Worm (Caenorhabditis elegans) whole organism, young adult: ENCODE data around the gene T01H3.2.
A peak's percentile ranks its signal among the peaks of the same experiment; 100 is the strongest.

ENCODE experiments used
- B0261.1 ChIP-seq: sonication (generic microtip); optimal IDR thresholded peaks from 2 replicates; lab custom pipeline; 2016; ENCODE audit warnings: mild to moderate bottlenecking, missing genetic modification characterization, moderate library complexity, missing compliant biosample characterization
- B0336.3 ChIP-seq: fragments of 200-800 bp; sonication (Bioruptor generic); IDR thresholded peaks from 2 replicates; pipeline ENCODE4 v1.3.6; 2022; ENCODE audit warnings: missing genetic modification characterization, missing compliant biosample characterization
- D2030.7 ChIP-seq: fragments of 200-800 bp; sonication (Bioruptor generic); IDR thresholded peaks from 2 replicates; pipeline ENCODE4 v1.3.6; 2022; ENCODE audit warnings: missing genetic modification reagents, missing genetic modification characterization, missing compliant biosample characterization
- F23B12.7 ChIP-seq: sonication (generic microtip); optimal IDR thresholded peaks from 2 replicates; lab custom pipeline; 2017; ENCODE audit warnings: missing genetic modification characterization, mild to moderate bottlenecking, missing compliant biosample characterization, antibody characterized with exemption, moderate library complexity; ENCODE audit not compliant: insufficient read depth
- F49E8.2 ChIP-seq: sonication (generic microtip); optimal IDR thresholded peaks from 3 replicates; lab custom pipeline; 2017; ENCODE audit warnings: missing genetic modification characterization, mild to moderate bottlenecking, missing compliant biosample characterization, antibody characterized with exemption, moderate library complexity; ENCODE audit not compliant: insufficient read depth
- K12H6.12 ChIP-seq: fragments of 200-800 bp; sonication (Bioruptor generic); optimal IDR thresholded peaks from 2 replicates; lab custom pipeline; 2018; ENCODE audit warnings: mild to moderate bottlenecking, missing genetic modification characterization, missing compliant biosample characterization
- T26A5.8 ChIP-seq: sonication (generic microtip); optimal IDR thresholded peaks from 2 replicates; lab custom pipeline; 2016; ENCODE audit warnings: missing genetic modification characterization, missing compliant biosample characterization
- Y53G8AR.9 ChIP-seq: fragments of 200-800 bp; sonication (Bioruptor generic); conservative IDR thresholded peaks from 2 replicates; pipeline ENCODE4 v1.3.6; 2022; ENCODE audit warnings: missing genetic modification reagents, missing genetic modification characterization, missing compliant biosample characterization
- Y56A3A.18 ChIP-seq: fragments of 200-800 bp; sonication (Bioruptor generic); IDR thresholded peaks from 2 replicates; pipeline ENCODE4 v1.3.6; 2022; ENCODE audit warnings: missing genetic modification reagents, missing genetic modification characterization, missing compliant biosample characterization
- aptf-2 ChIP-seq: fragments of 200-800 bp; sonication (Bioruptor generic); conservative IDR thresholded peaks from 2 replicates; pipeline ENCODE4 v1.3.6; 2022; ENCODE audit warnings: missing genetic modification reagents, missing genetic modification characterization, missing compliant biosample characterization
- aptf-3 ChIP-seq: fragments of 200-800 bp; sonication (Bioruptor generic); IDR thresholded peaks from 2 replicates; pipeline ENCODE4 v1.3.6; 2022; ENCODE audit warnings: missing genetic modification characterization, missing compliant biosample characterization
- atf-7 ChIP-seq: sonication (generic microtip); optimal IDR thresholded peaks from 2 replicates; lab custom pipeline; 2017; ENCODE audit warnings: mild to moderate bottlenecking, missing genetic modification characterization, missing compliant biosample characterization
- athp-1 ChIP-seq: sonication (generic microtip); optimal IDR thresholded peaks from 2 replicates; lab custom pipeline; 2017; ENCODE audit warnings: mild to moderate bottlenecking, missing genetic modification characterization, missing compliant biosample characterization
- attf-3 ChIP-seq: fragments of 200-800 bp; sonication (Bioruptor generic); conservative IDR thresholded peaks from 2 replicates; pipeline ENCODE4 v1.3.6; 2022; ENCODE audit warnings: missing genetic modification reagents, missing genetic modification characterization, missing compliant biosample characterization
- attf-5 ChIP-seq: fragments of 200-800 bp; sonication (Bioruptor generic); optimal IDR thresholded peaks from 2 replicates; lab custom pipeline; 2018; ENCODE audit warnings: mild to moderate bottlenecking, missing genetic modification characterization, missing compliant biosample characterization
- cebp-1 ChIP-seq, 2 experiments: fragments of 200-800 bp in 1 of 2; sonication (Bioruptor generic) in 1 of 2; sonication (generic microtip) in 1 of 2; IDR thresholded peaks in 1 of 2; optimal IDR thresholded peaks in 1 of 2; 2 replicates each; pipeline versions ENCODE4 v1.3.6 to Lab custom; 2017 to 2022; ENCODE audit warnings: missing compliant biosample characterization in 2 of 2, missing genetic modification characterization in 2 of 2, mild to moderate bottlenecking in 1 of 2, missing genetic modification reagents in 1 of 2, moderate library complexity in 1 of 2
- ceh-100 ChIP-seq: fragments of 200-800 bp; sonication (Bioruptor generic); IDR thresholded peaks from 2 replicates; pipeline ENCODE4 v1.3.6; 2022; ENCODE audit warnings: missing genetic modification reagents, missing genetic modification characterization, missing compliant biosample characterization
- ceh-58 ChIP-seq: fragments of 200-800 bp; sonication (Bioruptor generic); IDR thresholded peaks from 2 replicates; pipeline ENCODE4 v1.3.6; 2022; ENCODE audit warnings: missing genetic modification characterization, missing compliant biosample characterization
- chd-7 ChIP-seq: sonication (generic microtip); optimal IDR thresholded peaks from 2 replicates; lab custom pipeline; 2016; ENCODE audit warnings: mild to moderate bottlenecking, missing genetic modification characterization, moderate library complexity, missing compliant biosample characterization
- dox-1 ChIP-seq: fragments of 200-800 bp; sonication (Bioruptor generic); IDR thresholded peaks from 2 replicates; pipeline ENCODE4 v1.3.6; 2022; ENCODE audit warnings: missing genetic modification reagents, missing genetic modification characterization, missing compliant biosample characterization
- ekl-4 ChIP-seq: fragments of 200-800 bp; sonication (Bioruptor generic); IDR thresholded peaks from 2 replicates; pipeline ENCODE4 v1.3.6; 2022; ENCODE audit warnings: missing genetic modification reagents, missing genetic modification characterization, missing compliant biosample characterization
- gei-17 ChIP-seq: fragments of 200-800 bp; sonication (Bioruptor generic); optimal IDR thresholded peaks from 2 replicates; lab custom pipeline; 2018; ENCODE audit warnings: mild to moderate bottlenecking, missing genetic modification characterization, missing compliant biosample characterization
- hmg-1.2 ChIP-seq: fragments of 200-800 bp; sonication (Bioruptor generic); IDR thresholded peaks from 2 replicates; pipeline ENCODE4 v1.3.6; 2022; ENCODE audit warnings: missing genetic modification reagents, missing genetic modification characterization, missing compliant biosample characterization
- hmg-20 ChIP-seq: fragments of 200-800 bp; sonication (Bioruptor generic); IDR thresholded peaks from 2 replicates; pipeline ENCODE4 v1.3.6; 2022; ENCODE audit warnings: missing genetic modification reagents, missing genetic modification characterization, missing compliant biosample characterization
- hsf-1 ChIP-seq: fragments of 200-800 bp; sonication (Bioruptor generic); IDR thresholded peaks from 2 replicates; pipeline ENCODE4 v1.3.6; 2022; ENCODE audit warnings: missing genetic modification reagents, missing genetic modification characterization, missing compliant biosample characterization
- lag-1 ChIP-seq: fragments of 200-800 bp; sonication (Bioruptor generic); IDR thresholded peaks from 2 replicates; pipeline ENCODE4 v1.3.6; 2022; ENCODE audit warnings: missing genetic modification reagents, missing genetic modification characterization, missing compliant biosample characterization
- lin-26 ChIP-seq: fragments of 200-800 bp; sonication (Bioruptor generic); IDR thresholded peaks from 2 replicates; pipeline ENCODE4 v1.3.6; 2022; ENCODE audit warnings: missing genetic modification reagents, missing genetic modification characterization, missing compliant biosample characterization
- lir-1 ChIP-seq: fragments of 200-800 bp; sonication (Bioruptor generic); conservative IDR thresholded peaks from 2 replicates; pipeline ENCODE4 v1.3.6; 2022; ENCODE audit warnings: missing genetic modification reagents, missing genetic modification characterization, missing compliant biosample characterization
- lsl-1 ChIP-seq: fragments of 200-800 bp; sonication (Bioruptor generic); optimal IDR thresholded peaks from 2 replicates; lab custom pipeline; 2018; ENCODE audit warnings: mild to moderate bottlenecking, missing genetic modification characterization, moderate library complexity, missing compliant biosample characterization
- lsy-27 ChIP-seq: sonication (generic microtip); optimal IDR thresholded peaks from 2 replicates; lab custom pipeline; 2017; ENCODE audit warnings: missing genetic modification characterization, mild to moderate bottlenecking, missing compliant biosample characterization, antibody characterized with exemption, missing genotype, borderline replicate concordance; ENCODE audit not compliant: insufficient read depth
- madf-6 ChIP-seq: fragments of 200-800 bp; sonication (Bioruptor generic); IDR thresholded peaks from 2 replicates; pipeline ENCODE4 v1.3.6; 2022; ENCODE audit warnings: missing genetic modification reagents, missing genetic modification characterization, missing compliant biosample characterization
- mcd-1 ChIP-seq: fragments of 200-800 bp; sonication (Bioruptor generic); IDR thresholded peaks from 2 replicates; pipeline ENCODE4 v1.3.6; 2022; ENCODE audit warnings: missing genetic modification reagents, missing genetic modification characterization, missing compliant biosample characterization
- nhr-27 ChIP-seq: fragments of 200-800 bp; sonication (Bioruptor generic); optimal IDR thresholded peaks from 2 replicates; lab custom pipeline; 2018; ENCODE audit warnings: mild to moderate bottlenecking, missing genetic modification characterization, moderate library complexity, missing compliant biosample characterization
- nhr-80 ChIP-seq: sonication (generic microtip); optimal IDR thresholded peaks from 2 replicates; lab custom pipeline; 2016; ENCODE audit warnings: missing genetic modification characterization, missing compliant biosample characterization
- pbrm-1 ChIP-seq: fragments of 200-800 bp; sonication (Bioruptor generic); IDR thresholded peaks from 2 replicates; pipeline ENCODE4 v1.3.6; 2022; ENCODE audit warnings: missing genetic modification reagents, missing genetic modification characterization, missing compliant biosample characterization
- unc-130 ChIP-seq: sonication (generic microtip); optimal IDR thresholded peaks from 2 replicates; lab custom pipeline; 2016; ENCODE audit warnings: missing genetic modification reagents, missing genetic modification characterization, missing compliant biosample characterization
- xnd-1 ChIP-seq: sonication (generic microtip); optimal IDR thresholded peaks from 2 replicates; lab custom pipeline; 2016; ENCODE audit warnings: missing genotype, missing genetic modification reagents, missing genetic modification characterization, missing compliant biosample characterization
- zfh-2 ChIP-seq: fragments of 200-800 bp; sonication (Bioruptor generic); conservative IDR thresholded peaks from 2 replicates; pipeline ENCODE4 v1.3.6; 2022; ENCODE audit warnings: missing genetic modification reagents, missing genetic modification characterization, missing compliant biosample characterization
- ztf-18 ChIP-seq: sonication (generic microtip); optimal IDR thresholded peaks from 2 replicates; lab custom pipeline; 2016; ENCODE audit warnings: missing genotype, mild to moderate bottlenecking, missing genetic modification characterization, missing compliant biosample characterization
- ztf-28 ChIP-seq: fragments of 200-800 bp; sonication (Bioruptor generic); IDR thresholded peaks from 2 replicates; pipeline ENCODE4 v1.3.6; 2022; ENCODE audit warnings: missing genetic modification reagents, missing genetic modification characterization, missing compliant biosample characterization

T01H3.2 gene

ce11 chrII:7880373-7880862, 2.6 kb upstream of the T01H3.2 start, which contains the start of gene perm-1 (continued):
- TF ChIP-seq lir-1 (GFP tag; lab: Robert Waterston, UW) (peak; percentile 36; the same call in 1 of the 2 replicates), hmg-20 (GFP tag; lab: Robert Waterston, UW) (no peak), ceh-58 (GFP tag; lab: Robert Waterston, UW) (no peak), F49E8.2 (tag; lab: Kevin White, UChicago) (peak; percentile 87), hsf-1 (peak; percentile 92), xnd-1 (tag; lab: Kevin White, UChicago) (peak; percentile 95), aptf-3 (GFP tag; lab: Robert Waterston, UW) (no peak), zfh-2 (GFP tag; lab: Robert Waterston, UW) (no peak), ztf-28 (GFP tag; lab: Robert Waterston, UW) (peak; percentile 71; the same call in 1 of the 2 replicates), madf-6 (peak; percentile 99), unc-130 (GFP tag; lab: Kevin White, UChicago) (peak; percentile 93), gei-17 (no peak), hmg-1.2 (GFP tag; lab: Robert Waterston, UW) (peak; percentile 71; the same call in 1 of the 2 replicates), nhr-80 (no peak)
- TF ChIP-seq, all 124 proteins: peak for 42

- TF ChIP-seq lsy-27 (tag; lab: Kevin White, UChicago) (no peak), chd-7 (tag; lab: Kevin White, UChicago) (no peak), zfh-2 (GFP tag; lab: Robert Waterston, UW) (0 out of 2 replicates have a peak, but pooled peaks have one; percentile 8), nhr-80 (peak; percentile 55)
Measured at ce11 chrII:7879266-7879718, 1.5 kb upstream of the T01H3.2 start, which contains the start of the genes vha-4 and T01H3.5. TSS of gene vha-4 (minus strand) at chrII:7879316. TSS of gene T01H3.5 (plus strand) at chrII:7879616.

DNA sequence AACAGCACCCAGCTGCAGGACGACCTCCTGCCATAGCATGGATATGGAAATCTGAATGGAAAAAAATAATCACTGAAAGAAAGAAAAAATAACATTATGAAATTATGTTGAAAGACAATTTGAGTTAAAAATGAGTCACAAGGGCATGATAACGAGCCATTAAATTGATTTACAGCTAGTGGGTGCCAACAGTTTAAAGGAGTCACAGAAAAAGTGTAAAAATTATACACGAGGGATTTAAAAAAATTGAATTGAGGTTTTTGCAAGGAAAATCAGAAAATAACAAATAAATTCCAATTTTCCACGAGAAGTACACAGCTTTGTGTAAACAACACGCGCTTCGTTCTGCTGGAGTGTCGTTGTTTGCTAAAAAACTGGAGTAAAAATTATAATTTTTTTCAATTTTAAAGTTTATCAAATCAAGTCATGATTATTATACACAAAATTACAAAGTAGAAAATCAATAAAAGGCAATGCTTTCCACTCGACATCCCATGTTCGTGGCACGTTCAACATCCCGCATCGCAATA, 3.9 kb downstream of the T01H3.2 start, which contains the start of gene T01H3.3:
TSS of gene T01H3.3 (minus strand) at position 51 of the 530 bp plus-strand sequence.
- TF ChIP-seq aptf-2 (GFP tag; lab: Robert Waterston, UW) (no peak), cebp-1 (GFP tag; IDR thresholded peaks at IDR 0.05; lab: Robert Waterston, UW) (no peak), cebp-1 (tag; optimal IDR thresholded peaks at IDR 0.05; lab: Kevin White, UChicago) (peak; percentile 15), attf-3 (GFP tag; lab: Robert Waterston, UW) (peak; percentile 91), F23B12.7 (tag; lab: Kevin White, UChicago) (peak; percentile 27), lag-1 (no peak), B0261.1 (tag; lab: Kevin White, UChicago) (no peak)

DNA sequence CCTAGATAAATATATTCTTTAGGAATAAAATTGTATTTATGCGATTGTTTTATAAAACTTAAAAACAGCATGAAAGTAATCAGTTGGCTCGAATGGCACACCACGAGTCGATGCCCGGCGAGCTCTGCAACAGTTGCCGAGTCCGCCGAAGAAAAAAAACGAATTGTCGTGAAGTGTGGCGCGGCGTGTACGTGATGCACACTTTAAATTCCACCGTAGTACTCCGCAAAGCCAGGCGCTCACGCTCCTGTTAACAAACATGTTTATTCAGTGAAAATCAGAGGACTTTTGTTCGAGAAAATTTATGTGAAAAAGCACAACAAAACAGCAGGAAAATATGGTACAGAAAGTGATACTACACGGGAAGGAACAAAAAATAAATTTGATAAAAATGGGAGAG, 7.2 kb downstream of the T01H3.2 start:
- TF ChIP-seq lsl-1 (GFP tag; lab: Kevin White, UChicago), result peak; percentile 80
- no peak for TF ChIP-seq nhr-27
- peak; percentile 28; the same call in 1 of the 2 replicates for TF ChIP-seq lin-26 (GFP tag; lab: Robert Waterston, UW)
- TF ChIP-seq attf-5 (GFP tag; lab: Kevin White, UChicago), result peak; percentile 65
- TF ChIP-seq Y53G8AR.9 (GFP tag; lab: Robert Waterston, UW), result no peak
- TF ChIP-seq pbrm-1 (GFP tag; lab: Robert Waterston, UW), result peak; percentile 63; the same call in 1 of the 2 replicates
- 0 out of 2 replicates have a peak, but pooled peaks have one; percentile 37 for TF ChIP-seq Y56A3A.18 (GFP tag; lab: Robert Waterston, UW)
- TF ChIP-seq atf-7 (tag; lab: Kevin White, UChicago), result no peak
- 0 out of 2 replicates have a peak, but pooled peaks have one; percentile 7 for TF ChIP-seq dox-1 (GFP tag; lab: Robert Waterston, UW)
- no peak for TF ChIP-seq zfh-2 (GFP tag; lab: Robert Waterston, UW)
- TF ChIP-seq ekl-4 (GFP tag; lab: Robert Waterston, UW), result peak; percentile 54; the same call in 1 of the 2 replicates
- TF ChIP-seq K12H6.12 (tag; lab: Kevin White, UChicago), result peak; percentile 31
- TF ChIP-seq attf-3 (GFP tag; lab: Robert Waterston, UW), result peak; percentile 73
- TF ChIP-seq athp-1 (tag; lab: Kevin White, UChicago), result peak; percentile 68
- TF ChIP-seq madf-6, result peak; percentile 64
- TF ChIP-seq B0336.3 (GFP tag; lab: Robert Waterston, UW), result 0 out of 2 replicates have a peak, but pooled peaks have one; percentile 37
- peak; percentile 1 for TF ChIP-seq ztf-18 (tag; lab: Kevin White, UChicago)
- TF ChIP-seq D2030.7 (GFP tag; lab: Robert Waterston, UW), result peak; percentile 33; the same call in 1 of the 2 replicates
- 0 out of 2 replicates have a peak, but pooled peaks have one; percentile 24 for TF ChIP-seq mcd-1 (GFP tag; lab: Robert Waterston, UW)
- peak; percentile 49; the same call in 1 of the 2 replicates for TF ChIP-seq ceh-100 (GFP tag; lab: Robert Waterston, UW)
- no peak for TF ChIP-seq T26A5.8 (tag; lab: Kevin White, UChicago)
